Worm (Caenorhabditis elegans): ENCODE data around the gene F28H6.7.

The F28H6.7 gene

DNA sequence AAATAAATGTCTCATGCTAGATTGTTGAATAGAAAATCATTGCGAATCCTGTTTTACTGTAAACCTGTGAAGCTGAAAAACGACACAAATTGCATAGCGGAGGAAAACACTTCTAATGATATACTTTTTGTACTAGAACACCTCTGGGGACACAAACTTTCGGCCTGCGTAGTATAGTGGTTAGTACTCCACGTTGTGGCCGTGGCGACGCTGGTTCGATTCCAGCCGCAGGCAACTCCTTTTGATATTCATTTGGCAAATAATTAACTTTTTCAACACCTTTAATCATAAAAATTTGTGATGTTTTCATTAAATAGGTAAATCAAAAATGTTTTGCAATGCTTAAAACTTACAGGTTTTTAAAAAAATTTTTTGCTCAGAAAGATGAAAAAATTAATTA lies 19.0 kb downstream of the F28H6.7 start (continued):
- peak; percentile 7 for TF ChIP-seq snpc-3.4 (tag; optimal IDR thresholded peaks at IDR 0.05)
- no peak for TF ChIP-seq snpc-4 (GFP tag; optimal IDR thresholded peaks at IDR 0.05)
- TF ChIP-seq snpc-4 (tag; optimal IDR thresholded peaks at IDR 0.05): peak in 2 of 4 experiments; percentile 12 to 57
- no peak for TF ChIP-seq attf-3 (GFP tag; conservative IDR thresholded peaks at IDR 0.05)
- TF ChIP-seq hmg-20 (GFP tag; IDR thresholded peaks at IDR 0.05): 0 out of 2 replicates have a peak, but pooled peaks have one; percentile 12
- no peak for TF ChIP-seq lag-1 (GFP tag; IDR thresholded peaks at IDR 0.05)
- no peak for TF ChIP-seq pha-4 (tag; optimal IDR thresholded peaks at IDR 0.05)
- TF ChIP-seq K12H6.12 (tag; optimal IDR thresholded peaks at IDR 0.05): no peak
- TF ChIP-seq ztf-25 (GFP tag; IDR thresholded peaks at IDR 0.05): 0 out of 2 replicates have a peak, but pooled peaks have one; percentile 37
- TF ChIP-seq madf-6 (GFP tag; IDR thresholded peaks at IDR 0.05): 0 out of 2 replicates have a peak, but pooled peaks have one; percentile 39
- peak in 1 of 2 experiments; percentile 0 for TF ChIP-seq rec-8 (tag; optimal IDR thresholded peaks at IDR 0.05)
- TF ChIP-seq ztf-28 (GFP tag; IDR thresholded peaks at IDR 0.05): 0 out of 2 replicates have a peak, but pooled peaks have one; percentile 44
- no peak for TF ChIP-seq xnd-1 (tag; optimal IDR thresholded peaks at IDR 0.05)
- TF ChIP-seq gei-17 (GFP tag; optimal IDR thresholded peaks at IDR 0.05): no peak
- TF ChIP-seq ztf-22 (GFP tag; optimal IDR thresholded peaks at IDR 0.05): no peak
- TF ChIP-seq attf-6 (GFP tag; IDR thresholded peaks at IDR 0.05): 0 out of 2 replicates have a peak, but pooled peaks have one; percentile 50
- TF ChIP-seq dox-1 (GFP tag; IDR thresholded peaks at IDR 0.05): peak; percentile 62
- 0 out of 2 replicates have a peak, but pooled peaks have one; percentile 30 for TF ChIP-seq aptf-3 (GFP tag; IDR thresholded peaks at IDR 0.05)
- TF ChIP-seq snpc-1.1 (tag; optimal IDR thresholded peaks at IDR 0.05; ENCODE audit: insufficient read depth): no peak
- TF ChIP-seq mcd-1 (GFP tag; IDR thresholded peaks at IDR 0.05): no peak
- peak; percentile 56 for TF ChIP-seq F23B12.7 (tag; optimal IDR thresholded peaks at IDR 0.05; ENCODE audit: insufficient read depth)

DNA sequence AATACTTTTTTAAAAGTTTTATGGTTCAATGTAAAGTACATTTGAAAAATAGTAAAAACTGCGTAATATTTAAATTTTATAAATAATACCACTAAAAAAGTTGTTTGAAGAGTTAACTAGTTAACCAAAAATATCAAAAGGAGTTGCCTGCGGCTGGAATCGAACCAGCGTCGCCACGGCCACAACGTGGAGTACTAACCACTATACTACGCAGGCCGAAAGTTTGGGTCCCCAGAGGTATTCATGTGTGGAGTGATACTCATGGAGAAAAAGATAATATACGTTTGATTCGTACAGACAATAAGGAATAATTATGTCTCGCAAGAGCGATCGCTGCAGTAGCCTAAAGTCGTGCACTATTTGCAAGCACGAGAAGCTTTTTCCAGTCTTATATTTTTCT lies 20.9 kb downstream of the F28H6.7 start:
- TF ChIP-seq tbp1 (GFP tag; optimal IDR thresholded peaks at IDR 0.05): peak; percentile 90
- peak; percentile 47 for TF ChIP-seq rpc-1 (optimal IDR thresholded peaks at IDR 0.05)
- peak; percentile 67 for TF ChIP-seq rpc-1 (tag; optimal IDR thresholded peaks at IDR 0.05)
- TF ChIP-seq pbrm-1 (GFP tag; IDR thresholded peaks at IDR 0.05): peak; percentile 90
- TF ChIP-seq lin-26 (GFP tag; IDR thresholded peaks at IDR 0.05): peak; percentile 77
- 0 out of 2 replicates have a peak, but pooled peaks have one; percentile 40 for TF ChIP-seq ekl-4 (GFP tag; IDR thresholded peaks at IDR 0.05)
- peak; percentile 70 for TF ChIP-seq B0261.1 (tag; optimal IDR thresholded peaks at IDR 0.05)
- TF ChIP-seq hmg-1.2 (GFP tag; IDR thresholded peaks at IDR 0.05): peak; percentile 59
- 0 out of 2 replicates have a peak, but pooled peaks have one; percentile 16 for TF ChIP-seq mcd-1 (GFP tag; IDR thresholded peaks at IDR 0.05)
- peak; percentile 52; the same call in 1 of the 2 replicates for TF ChIP-seq nfyb-1 (GFP tag; IDR thresholded peaks at IDR 0.05)
- 0 out of 2 replicates have a peak, but pooled peaks have one; percentile 29 for TF ChIP-seq madf-6 (GFP tag; IDR thresholded peaks at IDR 0.05)
- peak; percentile 88 for TF ChIP-seq D2030.7 (GFP tag; IDR thresholded peaks at IDR 0.05)
- TF ChIP-seq snpc-4 (GFP tag; optimal IDR thresholded peaks at IDR 0.05): peak; percentile 1
- peak in 1 of 4 experiments; percentile 49 for TF ChIP-seq snpc-4 (tag; optimal IDR thresholded peaks at IDR 0.05)
- TF ChIP-seq attf-6 (GFP tag; IDR thresholded peaks at IDR 0.05): 0 out of 2 replicates have a peak, but pooled peaks have one; percentile 34
- TF ChIP-seq dox-1 (GFP tag; IDR thresholded peaks at IDR 0.05): peak; percentile 58
- TF ChIP-seq egrh-3 (GFP tag; IDR thresholded peaks at IDR 0.05): 0 out of 2 replicates have a peak, but pooled peaks have one; percentile 12

DNA sequence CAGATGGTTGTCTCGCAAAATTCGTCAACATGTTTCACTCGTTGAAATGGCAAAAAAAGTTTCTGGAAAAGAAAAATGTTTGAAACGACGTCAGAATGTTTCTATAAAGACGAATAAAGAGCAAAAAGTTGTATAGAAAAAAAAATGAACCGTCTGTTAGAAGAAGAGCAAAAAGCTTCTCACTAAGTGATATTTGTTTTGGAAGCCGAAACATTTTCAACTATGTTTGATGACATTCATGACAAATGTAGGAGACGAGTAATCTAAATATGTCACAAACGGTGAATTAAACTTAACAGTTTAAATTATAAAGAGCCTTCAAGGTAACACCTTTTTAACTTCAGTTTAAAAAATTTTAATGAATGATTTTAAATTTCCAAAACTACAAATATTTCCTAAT lies 24.1 kb downstream of the F28H6.7 start, which contains the start of gene nkat-1:
Gene nkat-1 (minus strand): TSS at position 101 of the 400 bp plus-strand sequence.
- TF ChIP-seq akir-1 (GFP tag; optimal IDR thresholded peaks at IDR 0.05) (no peak), zim-3 (tag; optimal IDR thresholded peaks at IDR 0.05) (no peak), ama-1 (optimal IDR thresholded peaks at IDR 0.05) (no peak), ama-1 (GFP tag; optimal IDR thresholded peaks at IDR 0.05) (no peak), athp-1 (tag; optimal IDR thresholded peaks at IDR 0.05) (no peak), aptf-3 (GFP tag; IDR thresholded peaks at IDR 0.05) (no peak), F22D6.2 (tag; optimal IDR thresholded peaks at IDR 0.05) (no peak), atf-7 (tag; optimal IDR thresholded peaks at IDR 0.05) (no peak), B0035.1 (tag; optimal IDR thresholded peaks at IDR 0.05) (no peak), F33H1.4 (GFP tag; IDR thresholded peaks at IDR 0.05) (no peak), cebp-1 (GFP tag; IDR thresholded peaks at IDR 0.05) (no peak), cebp-1 (tag; optimal IDR thresholded peaks at IDR 0.05) (no peak)
